Worm (Caenorhabditis elegans) whole organism, mixed stage, embryonic: Measurements from ENCODE around the gene set-25.
A peak's percentile ranks its signal among the peaks of the same experiment; 100 is the strongest.

Source experiments
- M03D4.4 ChIP-seq: sonication (generic microtip); optimal IDR thresholded peaks from 2 replicates; lab custom pipeline; 2017; ENCODE audit warnings: mild to moderate bottlenecking, missing genetic modification characterization, missing compliant biosample characterization
- bed-3 ChIP-seq: fragments of 200-800 bp; sonication (Bioruptor generic); optimal IDR thresholded peaks from 3 replicates; lab custom pipeline; 2018; ENCODE audit warnings: mild to moderate bottlenecking, missing genetic modification characterization, moderate library complexity, missing compliant biosample characterization
- blmp-1 ChIP-seq: fragments of 150-350 bp; optimal IDR thresholded peaks from 2 replicates; lab custom pipeline; 2014; ENCODE audit warnings: missing biosample characterization, missing genetic modification characterization
- ceh-39 ChIP-seq: fragments of 150-350 bp; optimal IDR thresholded peaks from 2 replicates; lab custom pipeline; 2014; ENCODE audit warnings: missing biosample characterization, missing genetic modification characterization
- ceh-43 ChIP-seq: fragments of 200-800 bp; sonication (Bioruptor generic); optimal IDR thresholded peaks from 2 replicates; lab custom pipeline; 2018; ENCODE audit warnings: mild to moderate bottlenecking, missing genetic modification characterization, moderate library complexity, missing compliant biosample characterization
- ceh-83 ChIP-seq: fragments of 200-800 bp; sonication (Bioruptor generic); optimal IDR thresholded peaks from 2 replicates; lab custom pipeline; 2018; ENCODE audit warnings: mild to moderate bottlenecking, missing genetic modification characterization, missing compliant biosample characterization
- ces-1 ChIP-seq: fragments of 150-350 bp; optimal IDR thresholded peaks from 2 replicates; lab custom pipeline; 2014; ENCODE audit warnings: missing biosample characterization, missing genetic modification reagents, missing genetic modification characterization
- cnd-1 ChIP-seq: fragments of 200-800 bp; sonication (Bioruptor generic); optimal IDR thresholded peaks from 2 replicates; lab custom pipeline; 2018; ENCODE audit warnings: mild to moderate bottlenecking, missing genetic modification characterization, missing compliant biosample characterization
- drap-1 ChIP-seq: fragments of 200-800 bp; sonication (Bioruptor generic); optimal IDR thresholded peaks from 3 replicates; lab custom pipeline; 2018; ENCODE audit warnings: mild to moderate bottlenecking, missing genetic modification characterization, missing compliant biosample characterization
- elt-1 ChIP-seq: sonication (generic microtip); optimal IDR thresholded peaks from 2 replicates; lab custom pipeline; 2017; ENCODE audit warnings: missing genetic modification characterization, mild to moderate bottlenecking, missing compliant biosample characterization, antibody characterized with exemption, moderate library complexity, borderline replicate concordance; ENCODE audit not compliant: insufficient read depth
- elt-3 ChIP-seq: fragments of 150-350 bp; optimal IDR thresholded peaks from 2 replicates; lab custom pipeline; 2014; ENCODE audit warnings: missing biosample characterization, missing genetic modification characterization
- flh-1 ChIP-seq: fragments of 200-800 bp; sonication (Bioruptor generic); optimal IDR thresholded peaks from 2 replicates; lab custom pipeline; 2018; ENCODE audit warnings: mild to moderate bottlenecking, missing genetic modification characterization, moderate library complexity, missing compliant biosample characterization
- ham-2 ChIP-seq: fragments of 200-800 bp; sonication (Bioruptor generic); optimal IDR thresholded peaks from 2 replicates; lab custom pipeline; 2018; ENCODE audit warnings: mild to moderate bottlenecking, missing genetic modification characterization, missing compliant biosample characterization
- hlh-1 ChIP-seq: fragments of 150-350 bp; optimal IDR thresholded peaks from 2 replicates; lab custom pipeline; 2014; ENCODE audit warnings: missing biosample characterization, missing genetic modification reagents, missing genetic modification characterization
- lin-13 ChIP-seq: fragments of 150-350 bp; optimal IDR thresholded peaks from 2 replicates; lab custom pipeline; 2014; ENCODE audit warnings: missing biosample characterization, missing genetic modification characterization
- lin-32 ChIP-seq: fragments of 200-800 bp; sonication (Bioruptor generic); optimal IDR thresholded peaks from 2 replicates; lab custom pipeline; 2018; ENCODE audit warnings: mild to moderate bottlenecking, missing genetic modification characterization, missing compliant biosample characterization
- lsy-2 ChIP-seq: fragments of 150-350 bp; optimal IDR thresholded peaks from 2 replicates; lab custom pipeline; 2014; ENCODE audit warnings: missing biosample characterization, missing genetic modification characterization
- mab-5 ChIP-seq: fragments of 150-350 bp; optimal IDR thresholded peaks from 2 replicates; lab custom pipeline; 2014; ENCODE audit warnings: missing biosample characterization, missing genetic modification characterization
- mep-1 ChIP-seq: fragments of 150-350 bp; optimal IDR thresholded peaks from 2 replicates; lab custom pipeline; 2017; ENCODE audit warnings: missing biosample characterization, missing genetic modification reagents, missing genetic modification characterization, inconsistent platforms
- mls-2 ChIP-seq: sonication (generic microtip); optimal IDR thresholded peaks from 2 replicates; lab custom pipeline; 2016; ENCODE audit warnings: mild to moderate bottlenecking, missing genetic modification characterization, moderate library complexity, missing compliant biosample characterization
- nhr-12 ChIP-seq: fragments of 150-350 bp; optimal IDR thresholded peaks from 2 replicates; lab custom pipeline; 2014; ENCODE audit warnings: missing biosample characterization, missing genetic modification characterization
- nhr-2 ChIP-seq: fragments of 150-350 bp; optimal IDR thresholded peaks from 2 replicates; lab custom pipeline; 2014; ENCODE audit warnings: missing biosample characterization, missing genetic modification characterization
- nhr-237 ChIP-seq: fragments of 150-350 bp; optimal IDR thresholded peaks from 2 replicates; lab custom pipeline; 2014; ENCODE audit warnings: missing biosample characterization, missing genetic modification characterization
- nhr-28 ChIP-seq: fragments of 150-350 bp; optimal IDR thresholded peaks from 2 replicates; lab custom pipeline; 2014; ENCODE audit warnings: missing biosample characterization, missing genetic modification characterization
- nhr-76 ChIP-seq: sonication (generic microtip); optimal IDR thresholded peaks from 2 replicates; lab custom pipeline; 2017; ENCODE audit warnings: missing biosample characterization, missing genetic modification characterization
- pha-4 ChIP-seq: fragments of 150-350 bp; optimal IDR thresholded peaks from 2 replicates; lab custom pipeline; 2018; ENCODE audit warnings: missing biosample characterization, missing genetic modification reagents, missing genetic modification characterization
- sem-2 ChIP-seq: fragments of 200-800 bp; sonication (Bioruptor generic); optimal IDR thresholded peaks from 2 replicates; lab custom pipeline; 2018; ENCODE audit warnings: mild to moderate bottlenecking, missing genetic modification characterization, missing compliant biosample characterization
- snpc-4 ChIP-seq: fragments of 150-350 bp; optimal IDR thresholded peaks from 2 replicates; lab custom pipeline; 2014; ENCODE audit warnings: missing biosample characterization, missing genetic modification characterization
- sptf-1 ChIP-seq: sonication (generic microtip); optimal IDR thresholded peaks from 2 replicates; lab custom pipeline; 2017; ENCODE audit warnings: mild to moderate bottlenecking, missing genetic modification characterization, moderate library complexity, missing compliant biosample characterization
- tbx-8 ChIP-seq: fragments of 200-800 bp; sonication (Bioruptor generic); optimal IDR thresholded peaks from 2 replicates; lab custom pipeline; 2018; ENCODE audit warnings: mild to moderate bottlenecking, missing genetic modification characterization, moderate library complexity, missing compliant biosample characterization
- unc-120 ChIP-seq: sonication (generic microtip); optimal IDR thresholded peaks from 2 replicates; lab custom pipeline; 2017; ENCODE audit warnings: missing genetic modification characterization, missing compliant biosample characterization; ENCODE audit not compliant: poor library complexity, severe bottlenecking
- unc-39 ChIP-seq: fragments of 150-350 bp; optimal IDR thresholded peaks from 2 replicates; lab custom pipeline; 2014; ENCODE audit warnings: missing biosample characterization, missing genetic modification characterization
- unc-62 ChIP-seq: fragments of 150-350 bp; optimal IDR thresholded peaks from 2 replicates; lab custom pipeline; 2014; ENCODE audit warnings: missing biosample characterization, missing genetic modification reagents, missing genetic modification characterization
- zip-8 ChIP-seq: fragments of 150-350 bp; optimal IDR thresholded peaks from 2 replicates; lab custom pipeline; 2014; ENCODE audit warnings: missing biosample characterization, missing genetic modification characterization
- ztf-11 ChIP-seq: fragments of 150-350 bp; optimal IDR thresholded peaks from 2 replicates; lab custom pipeline; 2014; ENCODE audit warnings: missing biosample characterization, missing genetic modification characterization

Gene set-25

ce11 chrIII:13265566-13265965 is 27.3 kb downstream of the set-25 start, which contains the start of gene F56A8.5:
Gene F56A8.5 (plus strand): TSS chrIII:13265866.
- TF ChIP-seq flh-1 (GFP tag; lab: Kevin White, UChicago) (no peak), ces-1 (no peak), mep-1 (tag; lab: Kevin White, UChicago) (no peak), unc-62 (GFP tag; lab: Kevin White, UChicago) (no peak), unc-120 (tag; lab: Kevin White, UChicago) (no peak), blmp-1 (tag; lab: Kevin White, UChicago) (no peak), ham-2 (no peak), hlh-1 (no peak)
- TF ChIP-seq, all 35 proteins: peak for 0

DNA sequence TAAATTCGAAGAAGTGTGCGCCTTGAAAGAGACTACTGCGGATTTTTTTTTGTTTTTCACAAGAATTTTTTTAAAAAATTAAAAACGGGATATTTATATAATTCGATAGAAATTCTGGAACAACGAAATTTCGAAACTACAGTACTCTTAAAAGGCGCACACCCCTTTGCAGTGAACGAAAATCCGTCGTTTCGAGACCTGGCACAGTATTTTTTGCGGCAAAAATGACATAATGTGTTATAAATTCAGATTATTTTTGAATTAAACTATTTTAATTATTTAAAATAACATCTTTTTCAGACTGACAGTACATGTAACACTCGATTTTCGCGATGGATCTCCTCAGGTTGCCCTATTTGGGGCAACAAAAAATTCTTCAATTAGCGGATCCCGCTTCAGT is 29.9 kb downstream of the set-25 start, which contains the start of gene F56A8.4:
Gene F56A8.4 (plus strand): TSS at position 301 of the 400 bp plus-strand sequence.
- TF ChIP-seq mls-2 (no peak), ceh-83 (GFP tag; lab: Kevin White, UChicago) (peak; percentile 1)

DNA sequence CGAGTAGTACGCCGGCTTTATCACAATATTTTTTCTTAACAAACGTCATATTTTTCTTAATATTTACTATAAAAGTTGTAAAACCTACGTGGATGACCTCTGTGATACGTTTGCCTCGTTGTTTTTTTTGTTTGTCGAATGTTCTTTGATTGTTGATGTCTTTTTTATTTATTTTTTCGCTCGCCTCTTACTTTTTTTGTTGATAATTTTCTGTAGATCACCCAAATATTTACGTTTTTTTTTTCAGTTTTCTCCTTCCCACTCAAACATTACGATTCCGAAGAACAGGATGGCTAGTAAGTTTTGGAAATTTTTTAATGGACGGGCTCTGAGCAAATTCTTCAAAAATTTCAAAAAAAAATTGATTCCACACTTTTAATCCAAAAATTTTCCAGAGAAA is 32.5 kb downstream of the set-25 start:
- TF ChIP-seq snpc-4 (tag; lab: Kevin White, UChicago) (no peak), blmp-1 (tag; lab: Kevin White, UChicago) (no peak), unc-120 (tag; lab: Kevin White, UChicago) (no peak)
- TF ChIP-seq, all 35 proteins: peak for 0

DNA sequence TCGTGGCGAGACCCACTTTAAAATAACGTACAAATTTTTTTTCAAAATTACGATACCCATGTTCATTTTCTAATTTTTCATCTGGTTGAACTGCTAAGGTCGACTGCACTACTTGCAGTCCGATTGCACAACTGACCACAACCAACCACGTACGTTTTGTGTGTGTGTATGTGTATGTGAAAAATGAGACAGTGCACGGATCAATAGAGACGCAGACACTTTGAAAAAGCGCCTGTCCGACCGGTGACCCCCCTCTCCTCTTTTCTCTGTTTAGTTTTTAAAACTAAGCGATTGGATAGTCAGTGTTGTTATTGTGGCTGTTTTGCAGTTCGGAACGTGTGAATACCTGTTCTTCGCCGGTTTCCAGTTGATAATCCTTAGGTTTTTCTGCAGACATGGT is 34.1 kb downstream of the set-25 start:
- TF ChIP-seq zip-8 (tag; lab: Kevin White, UChicago) (peak; percentile 20), hlh-1 (peak; percentile 89), nhr-2 (peak; percentile 87), nhr-12 (tag; lab: Kevin White, UChicago) (no peak), cnd-1 (tag; lab: Kevin White, UChicago) (no peak)

- no peak for TF ChIP-seq sptf-1 (tag; lab: Kevin White, UChicago)
- peak; percentile 12 for TF ChIP-seq ceh-39 (tag; lab: Kevin White, UChicago)
- no peak for TF ChIP-seq sem-2
- no peak for TF ChIP-seq unc-120 (tag; lab: Kevin White, UChicago)
- TF ChIP-seq mab-5 (tag; lab: Kevin White, UChicago), result no peak
- TF ChIP-seq nhr-28 (tag; lab: Kevin White, UChicago), result no peak
- TF ChIP-seq zip-8 (tag; lab: Kevin White, UChicago), result no peak
- TF ChIP-seq mep-1 (tag; lab: Kevin White, UChicago), result no peak
- no peak for TF ChIP-seq drap-1
- no peak for TF ChIP-seq nhr-76 (tag; lab: Kevin White, UChicago)
- no peak for TF ChIP-seq lsy-2 (tag; lab: Kevin White, UChicago)
- TF ChIP-seq flh-1 (GFP tag; lab: Kevin White, UChicago), result no peak
- TF ChIP-seq elt-1 (tag; lab: Kevin White, UChicago), result no peak
- peak; percentile 14 for TF ChIP-seq hlh-1
- no peak for TF ChIP-seq ztf-11 (tag; lab: Kevin White, UChicago)
- no peak for TF ChIP-seq unc-39
- TF ChIP-seq elt-3 (tag; lab: Kevin White, UChicago), result no peak
- no peak for TF ChIP-seq bed-3 (GFP tag; lab: Kevin White, UChicago)
- TF ChIP-seq unc-62 (GFP tag; lab: Kevin White, UChicago), result no peak
- no peak for TF ChIP-seq snpc-4 (tag; lab: Kevin White, UChicago)
- TF ChIP-seq mls-2, result peak; percentile 7
- TF ChIP-seq nhr-2, result no peak
- TF ChIP-seq pha-4, result no peak
- TF ChIP-seq M03D4.4, result no peak
- TF ChIP-seq blmp-1 (tag; lab: Kevin White, UChicago), result no peak
- TF ChIP-seq lin-32, result peak; percentile 15
- TF ChIP-seq cnd-1 (tag; lab: Kevin White, UChicago), result peak; percentile 87
- TF ChIP-seq tbx-8 (GFP tag; lab: Kevin White, UChicago), result no peak
- TF ChIP-seq nhr-237 (tag; lab: Kevin White, UChicago), result no peak
- no peak for TF ChIP-seq ham-2
- peak; percentile 86 for TF ChIP-seq ces-1
- no peak for TF ChIP-seq nhr-12 (tag; lab: Kevin White, UChicago)
- no peak for TF ChIP-seq ceh-43 (GFP tag; lab: Kevin White, UChicago)
- TF ChIP-seq lin-13, result peak; percentile 0
- TF ChIP-seq ceh-83 (GFP tag; lab: Kevin White, UChicago), result no peak
Measured at ce11 chrIII:13258163-13258562, 34.7 kb downstream of the set-25 start.
